Fruit fly (Drosophila melanogaster): ENCODE measurements around the gene Taf7.
A peak's percentile ranks its signal among the peaks of the same experiment; 100 is the strongest.

Taf7 gene

DNA sequence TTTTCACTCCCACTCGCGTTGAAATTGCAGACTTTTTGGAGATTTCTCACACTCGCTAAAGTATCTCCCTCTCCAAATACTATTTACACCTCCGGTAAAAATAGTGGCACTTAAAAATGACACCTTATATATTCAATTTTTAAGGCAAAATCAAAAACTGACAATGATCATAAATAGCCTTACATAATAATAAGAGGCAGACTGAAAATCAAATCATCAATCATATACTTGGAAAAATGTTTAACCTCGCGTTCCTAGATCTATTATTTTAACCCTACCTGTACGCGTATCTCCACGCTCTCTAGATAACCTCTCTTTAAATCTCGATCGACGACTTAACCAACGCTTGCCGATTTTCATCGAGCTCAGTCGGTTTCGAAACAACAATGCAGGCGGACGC, 11.7 kb upstream of the Taf7 start (continued):
- TF ChIP-seq fd102C (GFP tag; optimal IDR thresholded peaks at IDR 0.05) (no peak), CG2120 (GFP tag; optimal IDR thresholded peaks at IDR 0.05) (peak; percentile 87), C15 (GFP tag; IDR thresholded peaks at IDR 0.05) (no peak), CG32532 (GFP tag; IDR thresholded peaks at IDR 0.05) (peak; percentile 92), zfh1 (GFP tag; IDR thresholded peaks at IDR 0.05) (peak; percentile 63), CG3726 (GFP tag; IDR thresholded peaks at IDR 0.05) (no peak), Hey (tag; optimal IDR thresholded peaks at IDR 0.05) (no peak), unpg (GFP tag; optimal IDR thresholded peaks at IDR 0.05) (no peak), D19B (GFP tag; optimal IDR thresholded peaks at IDR 0.05) (peak; percentile 66), CG11723 (GFP tag; optimal IDR thresholded peaks at IDR 0.05) (no peak), CG13296 (GFP tag; optimal IDR thresholded peaks at IDR 0.05) (peak; percentile 69), sens-2 (GFP tag; IDR thresholded peaks at IDR 0.05) (no peak), tna (GFP tag; IDR thresholded peaks at IDR 0.05; ENCODE audit: partially characterized antibody) (no peak), Abd-B (GFP tag; optimal IDR thresholded peaks at IDR 0.05) (peak; percentile 33), CG14441 (GFP tag; IDR thresholded peaks at IDR 0.05) (peak; percentile 84), CTCF (GFP tag; optimal IDR thresholded peaks at IDR 0.05) (no peak), knrl (GFP tag; IDR thresholded peaks at IDR 0.05; ENCODE audit: partially characterized antibody) (no peak), ab (GFP tag; optimal IDR thresholded peaks at IDR 0.05) (no peak), Mrtf (GFP tag; IDR thresholded peaks at IDR 0.05) (peak; percentile 67; the same call in 2 of the 3 replicates), CG9876 (GFP tag; optimal IDR thresholded peaks at IDR 0.05) (no peak), CG4282 (GFP tag; optimal IDR thresholded peaks at IDR 0.05) (no peak), dan (GFP tag; IDR thresholded peaks at IDR 0.05) (no peak), shn (GFP tag; optimal IDR thresholded peaks at IDR 0.05) (no peak), CG3281 (GFP tag; optimal IDR thresholded peaks at IDR 0.05) (peak; percentile 80), CG11504 (tag; optimal IDR thresholded peaks at IDR 0.05) (no peak), Mes4 (GFP tag; optimal IDR thresholded peaks at IDR 0.05) (no peak), Adf1 (GFP tag; IDR thresholded peaks at IDR 0.05) (peak; percentile 43; the same call in 1 of the 2 replicates), CG12391 (tag; optimal IDR thresholded peaks at IDR 0.05) (no peak), Hand (GFP tag; optimal IDR thresholded peaks at IDR 0.05) (peak; percentile 57), Rfx (GFP tag; IDR thresholded peaks at IDR 0.05) (peak; percentile 88), CG9817 (tag; optimal IDR thresholded peaks at IDR 0.05) (no peak), wek (GFP tag; optimal IDR thresholded peaks at IDR 0.05) (no peak), Oaz (GFP tag; IDR thresholded peaks at IDR 0.05) (peak; percentile 62; the same call in 1 of the 2 replicates), CG2889 (GFP tag; IDR thresholded peaks at IDR 0.05) (0 out of 3 replicates have a peak, but pooled peaks have one; percentile 23), zen (tag; optimal IDR thresholded peaks at IDR 0.05) (no peak), CG33557 (GFP tag; optimal IDR thresholded peaks at IDR 0.05) (no peak), sr (GFP tag; IDR thresholded peaks at IDR 0.05) (no peak; the same call in 2 of the 3 replicates), HLH4C (GFP tag; IDR thresholded peaks at IDR 0.05; ENCODE audit: partially characterized antibody) (no peak), CG7963 (GFP tag; IDR thresholded peaks at IDR 0.05; ENCODE audit: partially characterized antibody) (no peak), odd (GFP tag; optimal IDR thresholded peaks at IDR 0.05) (no peak), lov (optimal IDR thresholded peaks at IDR 0.05) (no peak), lov (GFP tag; IDR thresholded peaks at IDR 0.05) (no peak), en (GFP tag; optimal IDR thresholded peaks at IDR 0.05) (peak; percentile 11), D (optimal IDR thresholded peaks at IDR 0.05) (no peak), D (GFP tag; optimal IDR thresholded peaks at IDR 0.05) (no peak), ato (GFP tag; IDR thresholded peaks at IDR 0.05; ENCODE audit: partially characterized antibody) (no peak), sna (GFP tag; IDR thresholded peaks at IDR 0.05; ENCODE audit: partially characterized antibody) (no peak), CG12744 (GFP tag; optimal IDR thresholded peaks at IDR 0.05) (peak; percentile 63), CG3163 (GFP tag; optimal IDR thresholded peaks at IDR 0.05) (no peak), CG18619 (GFP tag; optimal IDR thresholded peaks at IDR 0.05) (peak; percentile 61), CG8478 (optimal IDR thresholded peaks at IDR 0.05) (no peak), CG42726 (GFP tag; IDR thresholded peaks at IDR 0.05; ENCODE audit: partially characterized antibody) (no peak), CG4854 (GFP tag; optimal IDR thresholded peaks at IDR 0.05) (peak; percentile 38)

Data from whole organism, embryonic.